Worm (Caenorhabditis elegans) whole organism, L1 larva: Measurements from ENCODE around the gene H41C03.3.

ENCODE experiments used
- C04F5.9 ChIP-seq: sonication (generic microtip); optimal IDR thresholded peaks from 2 replicates; lab custom pipeline; 2016; ENCODE audit warnings: missing genetic modification characterization, missing compliant biosample characterization
- blmp-1 ChIP-seq: fragments of 150-350 bp; optimal IDR thresholded peaks from 2 replicates; lab custom pipeline; 2014; ENCODE audit warnings: missing biosample characterization, missing genetic modification characterization
- ceh-8 ChIP-seq: fragments of 200-800 bp; sonication (Bioruptor generic); optimal IDR thresholded peaks from 2 replicates; lab custom pipeline; 2018; ENCODE audit warnings: mild to moderate bottlenecking, missing genetic modification characterization, moderate library complexity, missing compliant biosample characterization
- ets-5 ChIP-seq: fragments of 200-800 bp; sonication (Bioruptor generic); IDR thresholded peaks from 2 replicates; pipeline ENCODE4 v1.3.6; 2022; ENCODE audit warnings: missing genetic modification characterization, missing compliant biosample characterization
- fkh-8 ChIP-seq: sonication (generic microtip); optimal IDR thresholded peaks from 2 replicates; lab custom pipeline; 2016; ENCODE audit warnings: mild to moderate bottlenecking, missing genetic modification characterization, missing compliant biosample characterization
- grh-1 ChIP-seq: fragments of 200-800 bp; sonication (Bioruptor generic); IDR thresholded peaks from 2 replicates; pipeline ENCODE4 v1.3.6; 2022; ENCODE audit warnings: missing genetic modification reagents, missing genetic modification characterization, missing compliant biosample characterization
- jun-1 ChIP-seq: fragments of 150-350 bp; optimal IDR thresholded peaks from 2 replicates; lab custom pipeline; 2014; ENCODE audit warnings: missing biosample characterization, missing genetic modification reagents, missing genetic modification characterization
- lir-3 ChIP-seq: sonication (generic microtip); optimal IDR thresholded peaks from 2 replicates; lab custom pipeline; 2016; ENCODE audit warnings: mild to moderate bottlenecking, missing genetic modification characterization, moderate library complexity, missing compliant biosample characterization; ENCODE audit not compliant: poor library complexity
- mab-9 ChIP-seq: fragments of 200-800 bp; sonication (Bioruptor generic); IDR thresholded peaks from 2 replicates; pipeline ENCODE4 v1.3.6; 2022; ENCODE audit warnings: missing genetic modification reagents, missing genetic modification characterization, missing compliant biosample characterization
- mep-1 ChIP-seq: fragments of 150-350 bp; optimal IDR thresholded peaks from 2 replicates; lab custom pipeline; 2014; ENCODE audit warnings: missing biosample characterization, missing genetic modification characterization
- nhr-11 ChIP-seq: fragments of 150-350 bp; optimal IDR thresholded peaks from 2 replicates; lab custom pipeline; 2014; ENCODE audit warnings: missing biosample characterization, missing genetic modification characterization
- nhr-12 ChIP-seq: sonication (generic microtip); optimal IDR thresholded peaks from 2 replicates; lab custom pipeline; 2017; ENCODE audit warnings: missing biosample characterization, missing genetic modification characterization
- nhr-85 ChIP-seq: sonication (generic microtip); peaks from one replicate; lab custom pipeline; 2016; ENCODE audit warnings: missing genetic modification characterization, inconsistent platforms, missing compliant biosample characterization
- pag-3 ChIP-seq: sonication (generic microtip); optimal IDR thresholded peaks from 2 replicates; lab custom pipeline; 2017; ENCODE audit warnings: missing genetic modification characterization, mild to moderate bottlenecking, missing compliant biosample characterization, antibody characterized with exemption, borderline replicate concordance; ENCODE audit not compliant: insufficient read depth
- unc-86 ChIP-seq: sonication (generic microtip); optimal IDR thresholded peaks from 2 replicates; lab custom pipeline; 2016; ENCODE audit warnings: missing genetic modification characterization, missing compliant biosample characterization

H41C03.3 gene

ce11 chrII:5896512-5896911, 50.9 kb downstream of the H41C03.3 start (continued):
- TF ChIP-seq ceh-8 (GFP tag; lab: Kevin White, UChicago) (peak; percentile 35), pag-3 (tag; lab: Kevin White, UChicago) (no peak), mab-9 (no peak), mep-1 (tag; lab: Kevin White, UChicago) (no peak), C04F5.9 (tag; lab: Kevin White, UChicago) (no peak), grh-1 (GFP tag; lab: Robert Waterston, UW) (no peak), jun-1 (no peak), nhr-12 (tag; lab: Kevin White, UChicago) (no peak), nhr-11 (peak; percentile 82), ets-5 (GFP tag; lab: Robert Waterston, UW) (no peak), lir-3 (tag; lab: Kevin White, UChicago) (no peak), nhr-85 (no peak), fkh-8 (peak; percentile 72)

- peak; percentile 100 for TF ChIP-seq blmp-1 (tag; lab: Kevin White, UChicago)
- no peak for TF ChIP-seq unc-86
Observed at ce11 chrII:5899080-5899479, 53.5 kb downstream of the H41C03.3 start.
